Worm (Caenorhabditis elegans) whole organism, young adult: ENCODE measurements around the gene W07A12.4.

Source experiments
- C17E4.6 ChIP-seq: fragments of 200-800 bp; sonication (Bioruptor generic); IDR thresholded peaks from 2 replicates; pipeline ENCODE4 v1.3.6; 2022; ENCODE audit warnings: missing genetic modification reagents, missing genetic modification characterization, missing compliant biosample characterization
- D2030.7 ChIP-seq: fragments of 200-800 bp; sonication (Bioruptor generic); IDR thresholded peaks from 2 replicates; pipeline ENCODE4 v1.3.6; 2022; ENCODE audit warnings: missing genetic modification reagents, missing genetic modification characterization, missing compliant biosample characterization
- F37B4.10 ChIP-seq: fragments of 200-800 bp; sonication (Bioruptor generic); IDR thresholded peaks from 2 replicates; pipeline ENCODE4 v1.3.6; 2022; ENCODE audit warnings: missing genetic modification characterization, missing compliant biosample characterization
- F49E8.2 ChIP-seq: sonication (generic microtip); optimal IDR thresholded peaks from 3 replicates; lab custom pipeline; 2017; ENCODE audit warnings: missing genetic modification characterization, mild to moderate bottlenecking, missing compliant biosample characterization, antibody characterized with exemption, moderate library complexity; ENCODE audit not compliant: insufficient read depth
- F57A8.1 ChIP-seq: fragments of 200-800 bp; sonication (Bioruptor generic); optimal IDR thresholded peaks from 2 replicates; lab custom pipeline; 2018; ENCODE audit warnings: mild to moderate bottlenecking, missing genetic modification characterization, moderate library complexity, missing compliant biosample characterization
- T26A5.8 ChIP-seq: sonication (generic microtip); optimal IDR thresholded peaks from 2 replicates; lab custom pipeline; 2016; ENCODE audit warnings: missing genetic modification characterization, missing compliant biosample characterization
- Y53F4B.3 ChIP-seq: fragments of 200-800 bp; sonication (Bioruptor generic); IDR thresholded peaks from 2 replicates; pipeline ENCODE4 v1.3.6; 2022; ENCODE audit warnings: missing genetic modification reagents, missing genetic modification characterization, missing compliant biosample characterization
- Y56A3A.18 ChIP-seq: fragments of 200-800 bp; sonication (Bioruptor generic); IDR thresholded peaks from 2 replicates; pipeline ENCODE4 v1.3.6; 2022; ENCODE audit warnings: missing genetic modification reagents, missing genetic modification characterization, missing compliant biosample characterization
- Y79H2A.3 ChIP-seq: fragments of 200-800 bp; sonication (Bioruptor generic); conservative IDR thresholded peaks from 2 replicates; pipeline ENCODE4 v1.3.6; 2022; ENCODE audit warnings: missing genetic modification reagents, missing genetic modification characterization, missing compliant biosample characterization
- ZK185.1 ChIP-seq: sonication (generic microtip); optimal IDR thresholded peaks from 2 replicates; lab custom pipeline; 2016; ENCODE audit warnings: mild to moderate bottlenecking, missing genetic modification characterization, missing compliant biosample characterization; ENCODE audit not compliant: poor library complexity, severe bottlenecking
- aptf-3 ChIP-seq: fragments of 200-800 bp; sonication (Bioruptor generic); IDR thresholded peaks from 2 replicates; pipeline ENCODE4 v1.3.6; 2022; ENCODE audit warnings: missing genetic modification characterization, missing compliant biosample characterization
- bed-2 ChIP-seq: fragments of 200-800 bp; sonication (Bioruptor generic); IDR thresholded peaks from 2 replicates; pipeline ENCODE4 v1.3.6; 2022; ENCODE audit warnings: missing genetic modification reagents, missing genetic modification characterization, missing compliant biosample characterization
- cebp-1 ChIP-seq, 2 experiments: fragments of 200-800 bp in 1 of 2; sonication (Bioruptor generic) in 1 of 2; sonication (generic microtip) in 1 of 2; IDR thresholded peaks in 1 of 2; optimal IDR thresholded peaks in 1 of 2; 2 replicates each; pipeline versions ENCODE4 v1.3.6 to Lab custom; 2017 to 2022; ENCODE audit warnings: missing compliant biosample characterization in 2 of 2, missing genetic modification characterization in 2 of 2, mild to moderate bottlenecking in 1 of 2, missing genetic modification reagents in 1 of 2, moderate library complexity in 1 of 2
- ceh-27 ChIP-seq: fragments of 200-800 bp; sonication (Bioruptor generic); optimal IDR thresholded peaks from 2 replicates; lab custom pipeline; 2018; ENCODE audit warnings: mild to moderate bottlenecking, missing genetic modification characterization, moderate library complexity, missing compliant biosample characterization
- ceh-40 ChIP-seq: fragments of 200-800 bp; sonication (Bioruptor generic); IDR thresholded peaks from 2 replicates; pipeline ENCODE4 v1.3.6; 2022; ENCODE audit warnings: missing genetic modification characterization, missing compliant biosample characterization
- ceh-91 ChIP-seq: fragments of 200-800 bp; sonication (Bioruptor generic); IDR thresholded peaks from 2 replicates; pipeline ENCODE4 v1.3.6; 2022; ENCODE audit warnings: missing genetic modification reagents, missing genetic modification characterization, missing compliant biosample characterization
- chd-7 ChIP-seq: sonication (generic microtip); optimal IDR thresholded peaks from 2 replicates; lab custom pipeline; 2016; ENCODE audit warnings: mild to moderate bottlenecking, missing genetic modification characterization, moderate library complexity, missing compliant biosample characterization
- dox-1 ChIP-seq: fragments of 200-800 bp; sonication (Bioruptor generic); IDR thresholded peaks from 2 replicates; pipeline ENCODE4 v1.3.6; 2022; ENCODE audit warnings: missing genetic modification reagents, missing genetic modification characterization, missing compliant biosample characterization
- efl-1 ChIP-seq: fragments of 150-350 bp; optimal IDR thresholded peaks from 2 replicates; lab custom pipeline; 2014; ENCODE audit warnings: missing biosample characterization, missing genetic modification reagents, missing genetic modification characterization
- egl-44 ChIP-seq: fragments of 200-800 bp; sonication (Bioruptor generic); IDR thresholded peaks from 2 replicates; pipeline ENCODE4 v1.3.6; 2022; ENCODE audit warnings: missing genetic modification reagents, missing genetic modification characterization, missing compliant biosample characterization
- fkh-3 ChIP-seq: sonication (generic microtip); optimal IDR thresholded peaks from 2 replicates; lab custom pipeline; 2016; ENCODE audit warnings: mild to moderate bottlenecking, missing genetic modification characterization, missing compliant biosample characterization
- hlh-12 ChIP-seq: sonication (generic microtip); optimal IDR thresholded peaks from 2 replicates; lab custom pipeline; 2016; ENCODE audit warnings: missing genetic modification characterization, missing compliant biosample characterization
- hsf-1 ChIP-seq: fragments of 200-800 bp; sonication (Bioruptor generic); IDR thresholded peaks from 2 replicates; pipeline ENCODE4 v1.3.6; 2022; ENCODE audit warnings: missing genetic modification reagents, missing genetic modification characterization, missing compliant biosample characterization
- lag-1 ChIP-seq: fragments of 200-800 bp; sonication (Bioruptor generic); IDR thresholded peaks from 2 replicates; pipeline ENCODE4 v1.3.6; 2022; ENCODE audit warnings: missing genetic modification reagents, missing genetic modification characterization, missing compliant biosample characterization
- lin-35 ChIP-seq, 3 experiments: fragments of 150-350 bp in 2 of 3; sonication (generic microtip) in 1 of 3; optimal IDR thresholded peaks; 2 replicates each; lab custom pipeline; 2014 to 2018; ENCODE audit warnings: missing biosample characterization in 3 of 3, missing genetic modification characterization in 3 of 3, missing genetic modification reagents in 3 of 3
- lin-54 ChIP-seq: fragments of 200-800 bp; sonication (Bioruptor generic); optimal IDR thresholded peaks from 2 replicates; lab custom pipeline; 2018; ENCODE audit warnings: mild to moderate bottlenecking, missing genetic modification characterization, missing compliant biosample characterization
- lsl-1 ChIP-seq: fragments of 200-800 bp; sonication (Bioruptor generic); optimal IDR thresholded peaks from 2 replicates; lab custom pipeline; 2018; ENCODE audit warnings: mild to moderate bottlenecking, missing genetic modification characterization, moderate library complexity, missing compliant biosample characterization
- madf-6 ChIP-seq: fragments of 200-800 bp; sonication (Bioruptor generic); IDR thresholded peaks from 2 replicates; pipeline ENCODE4 v1.3.6; 2022; ENCODE audit warnings: missing genetic modification reagents, missing genetic modification characterization, missing compliant biosample characterization
- madf-8 ChIP-seq: fragments of 200-800 bp; sonication (Bioruptor generic); conservative IDR thresholded peaks from 2 replicates; pipeline ENCODE4 v1.3.6; 2022; ENCODE audit warnings: missing genetic modification reagents, missing genetic modification characterization, missing compliant biosample characterization
- mxl-1 ChIP-seq: sonication (generic microtip); optimal IDR thresholded peaks from 2 replicates; lab custom pipeline; 2016; ENCODE audit warnings: missing genetic modification characterization, missing compliant biosample characterization
- nfya-1 ChIP-seq: sonication (generic microtip); optimal IDR thresholded peaks from 2 replicates; lab custom pipeline; 2017; ENCODE audit warnings: antibody characterized with exemption, missing compliant biosample characterization, missing genetic modification characterization, borderline replicate concordance; ENCODE audit not compliant: insufficient read depth
- nhr-120 ChIP-seq: fragments of 200-800 bp; sonication (Bioruptor generic); IDR thresholded peaks from 2 replicates; pipeline ENCODE4 v1.3.6; 2022; ENCODE audit warnings: missing genetic modification characterization, missing compliant biosample characterization
- nhr-179 ChIP-seq: sonication (generic microtip); optimal IDR thresholded peaks from 2 replicates; lab custom pipeline; 2016; ENCODE audit warnings: mild to moderate bottlenecking, missing genetic modification characterization, missing compliant biosample characterization
- nhr-27 ChIP-seq: fragments of 200-800 bp; sonication (Bioruptor generic); optimal IDR thresholded peaks from 2 replicates; lab custom pipeline; 2018; ENCODE audit warnings: mild to moderate bottlenecking, missing genetic modification characterization, moderate library complexity, missing compliant biosample characterization
- pha-4 ChIP-seq: fragments of 150-350 bp; sonication (generic microtip); optimal IDR thresholded peaks from 2 replicates; lab custom pipeline; 2014; ENCODE audit warnings: missing biosample characterization, missing genetic modification reagents, missing genetic modification characterization
- snpc-1.3 ChIP-seq: sonication (generic microtip); optimal IDR thresholded peaks from 2 replicates; lab custom pipeline; 2017; ENCODE audit warnings: missing genetic modification characterization, mild to moderate bottlenecking, missing compliant biosample characterization, antibody characterized with exemption, moderate library complexity, missing genotype, missing genetic modification reagents; ENCODE audit not compliant: insufficient read depth
- somi-1 ChIP-seq: fragments of 200-800 bp; sonication (Bioruptor generic); optimal IDR thresholded peaks from 2 replicates; lab custom pipeline; 2018; ENCODE audit warnings: mild to moderate bottlenecking, missing genetic modification characterization, missing compliant biosample characterization
- tbp1 ChIP-seq: fragments of 200-800 bp; sonication (Bioruptor generic); optimal IDR thresholded peaks from 2 replicates; lab custom pipeline; 2018; ENCODE audit warnings: mild to moderate bottlenecking, missing genetic modification characterization, missing compliant biosample characterization
- tbx-9 ChIP-seq: sonication (generic microtip); optimal IDR thresholded peaks from 2 replicates; lab custom pipeline; 2016; ENCODE audit warnings: borderline replicate concordance, missing genetic modification characterization, inconsistent platforms, missing compliant biosample characterization
- tlf-1 ChIP-seq: fragments of 200-800 bp; sonication (Bioruptor generic); optimal IDR thresholded peaks from 2 replicates; lab custom pipeline; 2018; ENCODE audit warnings: mild to moderate bottlenecking, missing genetic modification characterization, missing compliant biosample characterization
- ztf-3 ChIP-seq: fragments of 200-800 bp; sonication (Bioruptor generic); optimal IDR thresholded peaks from 2 replicates; lab custom pipeline; 2018; ENCODE audit warnings: mild to moderate bottlenecking, missing genetic modification characterization, missing compliant biosample characterization

Gene W07A12.4

ce11 chrII:9102623-9103022 is 43.4 kb upstream of the W07A12.4 start (continued):
- TF ChIP-seq egl-44 (GFP tag; lab: Robert Waterston, UW): peak; percentile 94
- TF ChIP-seq bed-2 (GFP tag; lab: Robert Waterston, UW): 0 out of 2 replicates have a peak, but pooled peaks have one; percentile 59
- TF ChIP-seq hsf-1 (GFP tag; lab: Robert Waterston, UW): peak; percentile 74
- 0 out of 2 replicates have a peak, but pooled peaks have one; percentile 39 for TF ChIP-seq Y79H2A.3 (GFP tag; lab: Robert Waterston, UW)

- TF ChIP-seq ZK185.1 (no peak), lsl-1 (no peak), chd-7 (no peak), ceh-91 (no peak), somi-1 (GFP tag; lab: Kevin White, UChicago) (no peak), Y56A3A.18 (GFP tag; lab: Robert Waterston, UW) (no peak), lin-54 (no peak), hlh-12 (no peak), C17E4.6 (no peak), ceh-40 (GFP tag; lab: Robert Waterston, UW) (no peak), tlf-1 (GFP tag; lab: Kevin White, UChicago) (no peak), lin-35 (GFP tag; optimal IDR thresholded peaks at IDR 0.05; lab: Kevin White, UChicago) (no peak), tbp1 (GFP tag; lab: Kevin White, UChicago) (no peak), nfya-1 (tag; lab: Kevin White, UChicago) (no peak), lag-1 (GFP tag; lab: Robert Waterston, UW) (no peak), nhr-27 (no peak), aptf-3 (no peak), Y53F4B.3 (GFP tag; lab: Robert Waterston, UW) (no peak)
These were observed 38.8 kb upstream of the W07A12.4 start, which contains the start of gene dyrb-1 for ce11 chrII:9107095-9107769. Gene dyrb-1, minus strand, starts transcription at chrII:9107145.

ce11 chrII:9108443-9108842 is 37.6 kb upstream of the W07A12.4 start, which contains the start of gene dnj-23:
Gene dnj-23, minus strand, starts transcription at chrII:9108600.
- TF ChIP-seq efl-1 (GFP tag; lab: Kevin White, UChicago) (peak; percentile 53), cebp-1 (GFP tag; IDR thresholded peaks at IDR 0.05; lab: Robert Waterston, UW) (peak; percentile 51; the same call in 1 of the 2 replicates), cebp-1 (tag; optimal IDR thresholded peaks at IDR 0.05; lab: Kevin White, UChicago) (peak; percentile 69), nhr-179 (tag; lab: Kevin White, UChicago) (no peak), lin-54 (peak; percentile 6), lin-35 (GFP tag; optimal IDR thresholded peaks at IDR 0.05; lab: Kevin White, UChicago) (peak in 1 of 3 experiments; percentile 38), F57A8.1 (GFP tag; lab: Kevin White, UChicago) (no peak), pha-4 (peak; percentile 5)

ce11 chrII:9108905-9109551 is 37.0 kb upstream of the W07A12.4 start, which contains the start of gene T24H10.4:
Gene T24H10.4, plus strand, starts transcription at chrII:9109534.
- TF ChIP-seq F49E8.2 (tag; lab: Kevin White, UChicago): no peak
- no peak for TF ChIP-seq ztf-3 (GFP tag; lab: Kevin White, UChicago)
- TF ChIP-seq tbx-9 (tag; lab: Kevin White, UChicago): no peak
- no peak for TF ChIP-seq cebp-1 (GFP tag; IDR thresholded peaks at IDR 0.05; lab: Robert Waterston, UW)
- TF ChIP-seq cebp-1 (tag; optimal IDR thresholded peaks at IDR 0.05; lab: Kevin White, UChicago): peak; percentile 43
- TF ChIP-seq efl-1 (GFP tag; lab: Kevin White, UChicago): no peak
- no peak for TF ChIP-seq F37B4.10
- TF ChIP-seq snpc-1.3 (tag; lab: Kevin White, UChicago): peak; percentile 15
- TF ChIP-seq Y56A3A.18 (GFP tag; lab: Robert Waterston, UW): no peak
- TF ChIP-seq nhr-120 (GFP tag; lab: Robert Waterston, UW): no peak
- TF ChIP-seq mxl-1 (tag; lab: Kevin White, UChicago): no peak
- TF ChIP-seq dox-1 (GFP tag; lab: Robert Waterston, UW): no peak
- peak; percentile 65 for TF ChIP-seq madf-6 (GFP tag; lab: Robert Waterston, UW)
- TF ChIP-seq madf-8 (GFP tag; lab: Robert Waterston, UW): peak; percentile 64
- TF ChIP-seq fkh-3 (tag; lab: Kevin White, UChicago): no peak
- TF ChIP-seq T26A5.8 (tag; lab: Kevin White, UChicago): no peak
- TF ChIP-seq lsl-1: peak; percentile 77
- 0 out of 2 replicates have a peak, but pooled peaks have one; percentile 8 for TF ChIP-seq D2030.7 (GFP tag; lab: Robert Waterston, UW)
- TF ChIP-seq ceh-27 (GFP tag; lab: Kevin White, UChicago): no peak
- TF ChIP-seq nhr-179 (tag; lab: Kevin White, UChicago): no peak
